Worm (Caenorhabditis elegans): ENCODE measurements around the gene srw-142.

- TF ChIP-seq W03F9.2 (tag; optimal IDR thresholded peaks at IDR 0.05) = no peak
- no peak for TF ChIP-seq him-1 (tag; optimal IDR thresholded peaks at IDR 0.05)
- TF ChIP-seq dao-5 (tag; optimal IDR thresholded peaks at IDR 0.05) = no peak
Measured at ce11 chrV:2992060-2992459, 34.0 kb upstream of the srw-142 start.

Measured in whole organism, L4/young adult.